Worm (Caenorhabditis elegans) whole organism, early embryonic: ENCODE measurements around the gene acs-11.

Experiments used
- B0310.2 ChIP-seq: sonication (generic microtip); optimal IDR thresholded peaks from 2 replicates; lab custom pipeline; 2016; ENCODE audit warnings: mild to moderate bottlenecking, missing genetic modification characterization, missing compliant biosample characterization
- F13C5.2 ChIP-seq: sonication (generic microtip); optimal IDR thresholded peaks from 2 replicates; lab custom pipeline; 2017; ENCODE audit warnings: mild to moderate bottlenecking, missing genetic modification characterization, inconsistent platforms, missing compliant biosample characterization
- aly-1 ChIP-seq: sonication (generic microtip); optimal IDR thresholded peaks from 2 replicates; lab custom pipeline; 2016; ENCODE audit warnings: missing genetic modification characterization, missing compliant biosample characterization
- ama-1 ChIP-seq: fragments of 150-350 bp; optimal IDR thresholded peaks from 2 replicates; lab custom pipeline; 2014
- ceh-13 ChIP-seq: fragments of 200-800 bp; sonication (Bioruptor generic); optimal IDR thresholded peaks from 2 replicates; lab custom pipeline; 2018; ENCODE audit warnings: mild to moderate bottlenecking, missing genetic modification characterization, missing compliant biosample characterization
- ceh-36 ChIP-seq: sonication (generic microtip); optimal IDR thresholded peaks from 2 replicates; lab custom pipeline; 2016; ENCODE audit warnings: missing genetic modification characterization, inconsistent platforms, missing compliant biosample characterization
- ets-7 ChIP-seq: sonication (generic microtip); optimal IDR thresholded peaks from 2 replicates; lab custom pipeline; 2016; ENCODE audit warnings: missing genotype, missing genetic modification characterization, missing compliant biosample characterization
- flt-1 ChIP-seq: fragments of 200-800 bp; sonication (Bioruptor generic); IDR thresholded peaks from 2 replicates; pipeline ENCODE4 v1.3.6; 2022; ENCODE audit warnings: missing genetic modification characterization, missing compliant biosample characterization
- hmbx-1 ChIP-seq: sonication (generic microtip); optimal IDR thresholded peaks from 2 replicates; lab custom pipeline; 2016; ENCODE audit warnings: mild to moderate bottlenecking, missing genetic modification characterization, missing compliant biosample characterization
- hmg-4 ChIP-seq: fragments of 200-800 bp; sonication (Bioruptor generic); optimal IDR thresholded peaks from 2 replicates; lab custom pipeline; 2018; ENCODE audit warnings: mild to moderate bottlenecking, missing genetic modification characterization, missing compliant biosample characterization
- hnd-1 ChIP-seq: sonication (generic microtip); optimal IDR thresholded peaks from 2 replicates; lab custom pipeline; 2016; ENCODE audit warnings: missing genetic modification characterization, missing compliant biosample characterization
- pes-1 ChIP-seq: fragments of 200-800 bp; sonication (Bioruptor generic); IDR thresholded peaks from 2 replicates; pipeline ENCODE4 v1.3.6; 2022; ENCODE audit warnings: missing genetic modification reagents, missing genetic modification characterization, missing compliant biosample characterization
- scrt-1 ChIP-seq: fragments of 200-800 bp; sonication (Bioruptor generic); IDR thresholded peaks from 2 replicates; pipeline ENCODE4 v1.3.6; 2022; ENCODE audit warnings: missing genetic modification characterization, missing compliant biosample characterization
- sea-1 ChIP-seq: fragments of 200-800 bp; sonication (Bioruptor generic); conservative IDR thresholded peaks from 2 replicates; pipeline ENCODE4 v1.3.6; 2022; ENCODE audit warnings: missing genetic modification characterization, missing compliant biosample characterization
- tbx-11 ChIP-seq: fragments of 200-800 bp; sonication (Bioruptor generic); IDR thresholded peaks from 2 replicates; pipeline ENCODE4 v1.3.6; 2022; ENCODE audit warnings: missing genetic modification characterization, missing compliant biosample characterization
- tbx-37 ChIP-seq: fragments of 200-800 bp; sonication (Bioruptor generic); conservative IDR thresholded peaks from 2 replicates; pipeline ENCODE4 v1.3.6; 2022; ENCODE audit warnings: missing genetic modification reagents, missing genetic modification characterization, missing compliant biosample characterization
- tra-4 ChIP-seq: sonication (generic microtip); optimal IDR thresholded peaks from 2 replicates; lab custom pipeline; 2017; ENCODE audit warnings: missing genetic modification characterization, missing compliant biosample characterization

Gene acs-11

ce11 chrII:4755654-4756053 is 13.7 kb downstream of the acs-11 start:
- TF ChIP-seq tra-4 (tag; lab: Kevin White, UChicago) (no peak), hmg-4 (no peak), tbx-11 (GFP tag; lab: Robert Waterston, UW) (no peak), aly-1 (tag; lab: Kevin White, UChicago) (no peak), F13C5.2 (no peak), ets-7 (tag; lab: Kevin White, UChicago) (no peak)

- TF ChIP-seq hmg-4 (no peak), flt-1 (no peak), sea-1 (GFP tag; lab: Robert Waterston, UW) (no peak), scrt-1 (GFP tag; lab: Robert Waterston, UW) (no peak), ama-1 (lab: Kevin White, UChicago) (no peak), ets-7 (tag; lab: Kevin White, UChicago) (no peak), pes-1 (no peak), hmbx-1 (no peak), tbx-37 (GFP tag; lab: Robert Waterston, UW) (no peak), B0310.2 (no peak), F13C5.2 (no peak), ceh-13 (GFP tag; lab: Kevin White, UChicago) (no peak), ceh-36 (tag; lab: Kevin White, UChicago) (no peak), aly-1 (tag; lab: Kevin White, UChicago) (no peak)
These were observed 14.8 kb downstream of the acs-11 start, which contains the start of gene C27D9.2 for ce11 chrII:4756751-4757150. C27D9.2 (minus strand) TSS chrII:4756851.

- TF ChIP-seq tbx-11 (GFP tag; lab: Robert Waterston, UW), result no peak
- TF ChIP-seq hmg-4, result no peak
- no peak for TF ChIP-seq ceh-36 (tag; lab: Kevin White, UChicago)
- no peak for TF ChIP-seq ceh-13 (GFP tag; lab: Kevin White, UChicago)
- TF ChIP-seq hnd-1 (tag; lab: Kevin White, UChicago), result no peak
- no peak for TF ChIP-seq pes-1
- no peak for TF ChIP-seq sea-1 (GFP tag; lab: Robert Waterston, UW)
- TF ChIP-seq flt-1, result no peak
- TF ChIP-seq F13C5.2, result no peak
- TF ChIP-seq hmbx-1, result no peak
- TF ChIP-seq tra-4 (tag; lab: Kevin White, UChicago), result no peak
- TF ChIP-seq B0310.2, result no peak
- no peak for TF ChIP-seq aly-1 (tag; lab: Kevin White, UChicago)
- no peak for TF ChIP-seq ets-7 (tag; lab: Kevin White, UChicago)
- no peak for TF ChIP-seq tbx-37 (GFP tag; lab: Robert Waterston, UW)
These were observed 16.5 kb downstream of the acs-11 start, which contains the start of gene F26G1.3 for ce11 chrII:4758462-4758861. F26G1.3 (plus strand) TSS chrII:4758762.

ce11 chrII:4759835-4760234 is 17.9 kb downstream of the acs-11 start:
- TF ChIP-seq tbx-37 (GFP tag; lab: Robert Waterston, UW) (no peak), scrt-1 (GFP tag; lab: Robert Waterston, UW) (no peak), B0310.2 (no peak), ceh-13 (GFP tag; lab: Kevin White, UChicago) (no peak)

ce11 chrII:4761020-4761419 is 19.1 kb downstream of the acs-11 start:
- TF ChIP-seq ets-7 (tag; lab: Kevin White, UChicago) (no peak), hmg-4 (no peak), F13C5.2 (no peak), ceh-13 (GFP tag; lab: Kevin White, UChicago) (no peak), B0310.2 (no peak), tbx-37 (GFP tag; lab: Robert Waterston, UW) (no peak), tbx-11 (GFP tag; lab: Robert Waterston, UW) (no peak), ama-1 (lab: Kevin White, UChicago) (no peak), ceh-36 (tag; lab: Kevin White, UChicago) (no peak), tra-4 (tag; lab: Kevin White, UChicago) (no peak), hnd-1 (tag; lab: Kevin White, UChicago) (no peak), scrt-1 (GFP tag; lab: Robert Waterston, UW) (no peak), sea-1 (GFP tag; lab: Robert Waterston, UW) (no peak), hmbx-1 (no peak), aly-1 (tag; lab: Kevin White, UChicago) (no peak), pes-1 (no peak)

ce11 chrII:4762574-4763285 is 20.8 kb downstream of the acs-11 start, which contains the start of gene F26G1.2:
F26G1.2 (plus strand) TSS chrII:4763081.
- TF ChIP-seq F13C5.2 (no peak), tbx-37 (GFP tag; lab: Robert Waterston, UW) (no peak), aly-1 (tag; lab: Kevin White, UChicago) (no peak), ceh-13 (GFP tag; lab: Kevin White, UChicago) (no peak), sea-1 (GFP tag; lab: Robert Waterston, UW) (no peak), hnd-1 (tag; lab: Kevin White, UChicago) (no peak), ets-7 (tag; lab: Kevin White, UChicago) (no peak), ceh-36 (tag; lab: Kevin White, UChicago) (no peak), flt-1 (no peak), hmbx-1 (no peak), ama-1 (lab: Kevin White, UChicago) (no peak), tra-4 (tag; lab: Kevin White, UChicago) (no peak), B0310.2 (no peak), scrt-1 (GFP tag; lab: Robert Waterston, UW) (no peak)

ce11 chrII:4766284-4766683 is 24.3 kb downstream of the acs-11 start, which contains the start of gene ttm-2:
ttm-2 (minus strand) TSS chrII:4766384.
- TF ChIP-seq ama-1 (lab: Kevin White, UChicago), result no peak
- TF ChIP-seq tbx-37 (GFP tag; lab: Robert Waterston, UW), result no peak
- no peak for TF ChIP-seq tbx-11 (GFP tag; lab: Robert Waterston, UW)
- TF ChIP-seq ceh-36 (tag; lab: Kevin White, UChicago), result no peak
- no peak for TF ChIP-seq scrt-1 (GFP tag; lab: Robert Waterston, UW)
- TF ChIP-seq hmbx-1, result no peak
- no peak for TF ChIP-seq sea-1 (GFP tag; lab: Robert Waterston, UW)
- TF ChIP-seq B0310.2, result no peak
- no peak for TF ChIP-seq ceh-13 (GFP tag; lab: Kevin White, UChicago)
- no peak for TF ChIP-seq hmg-4
- TF ChIP-seq F13C5.2, result no peak
- TF ChIP-seq pes-1, result no peak
- TF ChIP-seq hnd-1 (tag; lab: Kevin White, UChicago), result no peak
- no peak for TF ChIP-seq aly-1 (tag; lab: Kevin White, UChicago)
